Fruit fly (Drosophila melanogaster) whole organism, embryonic: ENCODE measurements around the gene Bgb.

ENCODE experiments used
- Bgb ChIP-seq: fragments of 200-800 bp; sonication (Bioruptor generic); IDR thresholded peaks from 2 replicates; pipeline ENCODE4 v1.3.6; 2022; ENCODE audit warnings: missing biosample characterization, missing genetic modification characterization; ENCODE audit not compliant: partially characterized antibody
- CG11085 ChIP-seq: fragments of 200-800 bp; sonication (Bioruptor generic); IDR thresholded peaks from 2 replicates; pipeline ENCODE4 v1.3.6; 2022; ENCODE audit warnings: missing biosample characterization, missing genetic modification characterization
- CG11398 ChIP-seq: fragments of 200-800 bp; sonication (Bioruptor generic); optimal IDR thresholded peaks from 2 replicates; lab custom pipeline; 2016; ENCODE audit warnings: missing biosample characterization, missing genetic modification characterization
- CG11560 ChIP-seq: fragments of 200-800 bp; sonication (Bioruptor generic); IDR thresholded peaks from 3 replicates; pipeline ENCODE4 v1.3.6; 2022; ENCODE audit warnings: missing biosample characterization, missing genetic modification characterization
- CG12391 ChIP-seq: fragments of 200-800 bp; sonication (Bioruptor generic); optimal IDR thresholded peaks from 3 replicates; lab custom pipeline; 2018; ENCODE audit warnings: missing biosample characterization, mild to moderate bottlenecking, missing genetic modification characterization, moderate library complexity
- CG12769 ChIP-seq: fragments of 200-800 bp; sonication (Bioruptor generic); optimal IDR thresholded peaks from 2 replicates; lab custom pipeline; 2019; ENCODE audit warnings: missing biosample characterization, mild to moderate bottlenecking, missing genetic modification characterization, moderate library complexity
- CG13287 ChIP-seq: fragments of 200-800 bp; sonication (Bioruptor generic); IDR thresholded peaks from 2 replicates; pipeline ENCODE4 v1.3.6; 2022; ENCODE audit warnings: missing biosample characterization, missing genetic modification characterization; ENCODE audit not compliant: partially characterized antibody
- CG13296 ChIP-seq: fragments of 200-800 bp; sonication (Bioruptor generic); optimal IDR thresholded peaks from 3 replicates; lab custom pipeline; 2018; ENCODE audit warnings: missing biosample characterization, mild to moderate bottlenecking, missing genetic modification characterization
- CG14860 ChIP-seq: fragments of 200-800 bp; sonication (Bioruptor generic); IDR thresholded peaks from 3 replicates; pipeline ENCODE4 v1.3.6; 2022; ENCODE audit warnings: missing biosample characterization, missing genetic modification characterization; ENCODE audit not compliant: partially characterized antibody
- CG15514 ChIP-seq: fragments of 200-800 bp; sonication (Bioruptor generic); optimal IDR thresholded peaks from 3 replicates; lab custom pipeline; 2017; ENCODE audit warnings: missing biosample characterization, missing genetic modification characterization, mild to moderate bottlenecking, moderate library complexity, missing genetic modification reagents
- CG17802 ChIP-seq: fragments of 200-800 bp; sonication (Bioruptor generic); optimal IDR thresholded peaks from 2 replicates; lab custom pipeline; 2018; ENCODE audit warnings: missing biosample characterization, mild to moderate bottlenecking, missing genetic modification characterization, moderate library complexity
- CG18599 ChIP-seq: fragments of 200-800 bp; sonication (Bioruptor generic); optimal IDR thresholded peaks from 3 replicates; lab custom pipeline; 2017; ENCODE audit warnings: missing biosample characterization, missing genetic modification characterization, mild to moderate bottlenecking, moderate library complexity, missing genetic modification reagents
- CG31224 ChIP-seq: fragments of 200-800 bp; sonication (Bioruptor generic); IDR thresholded peaks from 2 replicates; pipeline ENCODE4 v1.3.6; 2022; ENCODE audit warnings: missing biosample characterization, missing genetic modification characterization
- CG32767 ChIP-seq: fragments of 200-800 bp; sonication (Bioruptor generic); IDR thresholded peaks from 2 replicates; pipeline ENCODE4 v1.3.6; 2022; ENCODE audit warnings: missing biosample characterization, missing genetic modification characterization
- CG4707 ChIP-seq: fragments of 200-800 bp; sonication (Bioruptor generic); optimal IDR thresholded peaks from 2 replicates; lab custom pipeline; 2018; ENCODE audit warnings: missing biosample characterization, mild to moderate bottlenecking, missing genetic modification characterization, moderate library complexity
- CG6791 ChIP-seq: fragments of 200-800 bp; sonication (Bioruptor generic); IDR thresholded peaks from 3 replicates; pipeline ENCODE4 v1.3.6; 2022; ENCODE audit warnings: missing biosample characterization, missing genetic modification characterization; ENCODE audit not compliant: partially characterized antibody
- CG8281 ChIP-seq: fragments of 200-800 bp; sonication (Bioruptor generic); optimal IDR thresholded peaks from 2 replicates; lab custom pipeline; 2018; ENCODE audit warnings: missing biosample characterization, mild to moderate bottlenecking, missing genetic modification characterization, moderate library complexity
- CG8765 ChIP-seq: fragments of 200-800 bp; sonication (Bioruptor generic); IDR thresholded peaks from 2 replicates; pipeline ENCODE4 v1.3.6; 2022; ENCODE audit warnings: missing biosample characterization, missing genetic modification characterization
- Deaf1 ChIP-seq: fragments of 200-800 bp; optimal IDR thresholded peaks from 3 replicates; lab custom pipeline; 2019; ENCODE audit warnings: missing biosample characterization, mild to moderate bottlenecking, missing genetic modification characterization, moderate library complexity
- Dp ChIP-seq: fragments of 200-800 bp; sonication (Bioruptor generic); optimal IDR thresholded peaks from 2 replicates; lab custom pipeline; 2018; ENCODE audit warnings: missing biosample characterization, mild to moderate bottlenecking, missing genetic modification characterization, moderate library complexity
- H2.0 ChIP-seq: fragments of 200-800 bp; sonication (Bioruptor generic); IDR thresholded peaks from 2 replicates; pipeline ENCODE4 v1.3.6; 2022; ENCODE audit warnings: missing biosample characterization, missing genetic modification characterization
- HHEX ChIP-seq: fragments of 200-800 bp; sonication (Bioruptor generic); optimal IDR thresholded peaks from 3 replicates; lab custom pipeline; 2017; ENCODE audit warnings: missing biosample characterization, mild to moderate bottlenecking, missing genetic modification characterization, missing genetic modification reagents
- HLH4C ChIP-seq: fragments of 200-800 bp; sonication (Bioruptor generic); IDR thresholded peaks from 3 replicates; pipeline ENCODE4 v1.3.6; 2022; ENCODE audit warnings: missing biosample characterization, missing genetic modification characterization; ENCODE audit not compliant: partially characterized antibody
- MBD-R2 ChIP-seq: fragments of 200-800 bp; sonication (Bioruptor generic); IDR thresholded peaks from 2 replicates; pipeline ENCODE4 v1.3.6; 2022; ENCODE audit warnings: missing biosample characterization, missing genetic modification characterization
- Med ChIP-seq: fragments of 200-800 bp; sonication (Bioruptor generic); peaks from one replicate; lab custom pipeline; 2016; ENCODE audit warnings: missing biosample characterization, missing genetic modification characterization, mild to moderate bottlenecking, inconsistent platforms, moderate library complexity
- Nf-YC ChIP-seq: fragments of 200-800 bp; optimal IDR thresholded peaks from 3 replicates; lab custom pipeline; 2019; ENCODE audit warnings: missing biosample characterization, mild to moderate bottlenecking, missing genetic modification characterization, moderate library complexity
- PHDP ChIP-seq: fragments of 200-800 bp; sonication (Bioruptor generic); optimal IDR thresholded peaks from 3 replicates; lab custom pipeline; 2018; ENCODE audit warnings: missing biosample characterization, mild to moderate bottlenecking, missing genetic modification characterization, moderate library complexity
- Pdp1 ChIP-seq, 2 experiments: fragments of 200-800 bp; sonication (Bioruptor generic); optimal IDR thresholded peaks; 3 replicates each; lab custom pipeline; 2016; ENCODE audit warnings: missing biosample characterization in 2 of 2, missing genetic modification characterization in 2 of 2, mild to moderate bottlenecking in 1 of 2, moderate library complexity in 1 of 2
- Ptx1 ChIP-seq: fragments of 200-800 bp; sonication (Bioruptor generic); IDR thresholded peaks from 2 replicates; pipeline ENCODE4 v1.3.6; 2022; ENCODE audit warnings: missing biosample characterization, missing genetic modification characterization
- ab ChIP-seq: fragments of 200-800 bp; sonication (Bioruptor generic); optimal IDR thresholded peaks from 2 replicates; lab custom pipeline; 2016; ENCODE audit warnings: missing biosample characterization, missing genetic modification characterization
- aop ChIP-seq: fragments of 200-800 bp; sonication (Bioruptor generic); IDR thresholded peaks from 2 replicates; pipeline ENCODE4 v1.3.6; 2022; ENCODE audit warnings: missing biosample characterization, missing genetic modification characterization
- bsh ChIP-seq, 2 experiments: fragments of 200-800 bp; sonication (Bioruptor generic); optimal IDR thresholded peaks; 2 replicates each; lab custom pipeline; 2017 to 2018; ENCODE audit warnings: mild to moderate bottlenecking in 2 of 2, missing biosample characterization in 2 of 2, missing genetic modification characterization in 2 of 2, moderate library complexity in 1 of 2
- cato ChIP-seq: fragments of 200-800 bp; sonication (Bioruptor generic); optimal IDR thresholded peaks from 2 replicates; lab custom pipeline; 2016; ENCODE audit warnings: missing biosample characterization, missing genetic modification characterization, borderline replicate concordance
- crol ChIP-seq: fragments of 200-800 bp; sonication (Bioruptor generic); IDR thresholded peaks from 2 replicates; pipeline ENCODE4 v1.3.6; 2022; ENCODE audit warnings: missing biosample characterization, missing genetic modification characterization
- danr ChIP-seq: fragments of 200-800 bp; sonication (Bioruptor generic); IDR thresholded peaks from 2 replicates; pipeline ENCODE4 v1.3.6; 2022; ENCODE audit warnings: missing biosample characterization, missing genetic modification characterization
- eyg ChIP-seq: fragments of 200-800 bp; sonication (Bioruptor generic); optimal IDR thresholded peaks from 3 replicates; lab custom pipeline; 2016; ENCODE audit warnings: missing biosample characterization, missing genetic modification characterization
- onecut ChIP-seq: fragments of 200-800 bp; sonication (Bioruptor generic); IDR thresholded peaks from 2 replicates; pipeline ENCODE4 v1.3.6; 2022; ENCODE audit warnings: missing biosample characterization, missing genetic modification characterization
- pho ChIP-seq: fragments of 200-800 bp; sonication (Bioruptor generic); optimal IDR thresholded peaks from 2 replicates; lab custom pipeline; 2016; ENCODE audit warnings: missing biosample characterization, missing genetic modification characterization
- pros ChIP-seq: fragments of 200-800 bp; sonication (Bioruptor generic); optimal IDR thresholded peaks from 3 replicates; lab custom pipeline; 2019; ENCODE audit warnings: missing biosample characterization, mild to moderate bottlenecking, missing genetic modification characterization, moderate library complexity
- scrt ChIP-seq: fragments of 200-800 bp; sonication (Bioruptor generic); optimal IDR thresholded peaks from 2 replicates; lab custom pipeline; 2018; ENCODE audit warnings: missing biosample characterization, mild to moderate bottlenecking, missing genetic modification characterization, moderate library complexity
- so ChIP-seq: fragments of 200-800 bp; sonication (Bioruptor generic); IDR thresholded peaks from 3 replicates; pipeline ENCODE4 v1.3.6; 2022; ENCODE audit warnings: missing biosample characterization, missing genetic modification characterization
- sug ChIP-seq: fragments of 200-800 bp; optimal IDR thresholded peaks from 2 replicates; lab custom pipeline; 2019; ENCODE audit warnings: missing biosample characterization, mild to moderate bottlenecking, missing genetic modification characterization, moderate library complexity
- unpg ChIP-seq: fragments of 200-800 bp; sonication (Bioruptor generic); optimal IDR thresholded peaks from 3 replicates; lab custom pipeline; 2018; ENCODE audit warnings: missing biosample characterization, mild to moderate bottlenecking, missing genetic modification characterization, moderate library complexity
- wor ChIP-seq: fragments of 200-800 bp; sonication (Bioruptor generic); IDR thresholded peaks from 2 replicates; pipeline ENCODE4 v1.3.6; 2022; ENCODE audit warnings: missing biosample characterization, missing genetic modification characterization
- z ChIP-seq: fragments of 200-800 bp; sonication (Bioruptor generic); IDR thresholded peaks from 3 replicates; pipeline ENCODE4 v1.3.6; 2022; ENCODE audit warnings: missing biosample characterization, missing genetic modification characterization
- zfh1 ChIP-seq: fragments of 200-800 bp; sonication (Bioruptor generic); IDR thresholded peaks from 3 replicates; pipeline ENCODE4 v1.3.6; 2022; ENCODE audit warnings: missing biosample characterization, missing genetic modification characterization

The Bgb gene

dm6 chr3L:1648690-1649355 lies 9.3 kb downstream of the Bgb start, which contains the start of gene CG13920 (continued):
- TF ChIP-seq CG11085 = no peak
- no peak for TF ChIP-seq CG6791 (GFP tag; lab: Robert Waterston, UW)
- peak; percentile 59 for TF ChIP-seq sug (tag; lab: Kevin White, UChicago)
- peak; percentile 20 for TF ChIP-seq CG18599 (GFP tag; lab: Kevin White, UChicago)
- TF ChIP-seq pho = no peak
- peak; percentile 25 for TF ChIP-seq CG12769
- TF ChIP-seq aop (GFP tag; lab: Robert Waterston, UW) = no peak
- no peak for TF ChIP-seq CG31224 (GFP tag; lab: Robert Waterston, UW)
- no peak for TF ChIP-seq CG8765 (GFP tag; lab: Robert Waterston, UW)
- TF ChIP-seq danr = no peak
- TF ChIP-seq CG14860 (GFP tag; lab: Robert Waterston, UW) = no peak
- peak; percentile 4 for TF ChIP-seq scrt (GFP tag; lab: Kevin White, UChicago)
- no peak for TF ChIP-seq HHEX
- no peak for TF ChIP-seq H2.0 (GFP tag; lab: Robert Waterston, UW)
- TF ChIP-seq PHDP (tag; lab: Kevin White, UChicago) = no peak
- 0 out of 2 replicates have a peak, but pooled peaks have one; percentile 29 for TF ChIP-seq CG32767
- no peak for TF ChIP-seq Pdp1 (GFP tag; optimal IDR thresholded peaks at IDR 0.05; lab: Kevin White, UChicago)
- no peak for TF ChIP-seq zfh1 (GFP tag; lab: Robert Waterston, UW)
- no peak for TF ChIP-seq wor (GFP tag; lab: Robert Waterston, UW)
- TF ChIP-seq CG13287 (GFP tag; lab: Robert Waterston, UW) = peak; percentile 13; the same call in 1 of the 2 replicates
- TF ChIP-seq z = 0 out of 3 replicates have a peak, but pooled peaks have one; percentile 46
- TF ChIP-seq unpg (GFP tag; lab: Kevin White, UChicago) = no peak
- TF ChIP-seq ab (GFP tag; lab: Kevin White, UChicago) = no peak
- no peak for TF ChIP-seq Dp
- TF ChIP-seq crol (GFP tag; lab: Robert Waterston, UW) = peak; percentile 78
- no peak for TF ChIP-seq CG13296
- no peak for TF ChIP-seq Ptx1 (GFP tag; lab: Robert Waterston, UW)
- no peak for TF ChIP-seq CG4707
- TF ChIP-seq CG17802 (tag; lab: Kevin White, UChicago) = no peak
- TF ChIP-seq CG11560 = no peak
- TF ChIP-seq bsh (GFP tag; optimal IDR thresholded peaks at IDR 0.05; lab: Kevin White, UChicago) = no peak
- TF ChIP-seq Deaf1 (tag; lab: Kevin White, UChicago) = peak; percentile 91
- no peak for TF ChIP-seq CG8281 (tag; lab: Kevin White, UChicago)
- TF ChIP-seq pros (GFP tag; lab: Kevin White, UChicago) = peak; percentile 94
- no peak for TF ChIP-seq cato (GFP tag; lab: Kevin White, UChicago)
- TF ChIP-seq CG11398 (GFP tag; lab: Kevin White, UChicago) = no peak
- TF ChIP-seq Nf-YC (tag; lab: Kevin White, UChicago) = peak; percentile 3
- TF ChIP-seq HLH4C (GFP tag; lab: Robert Waterston, UW) = no peak
- no peak for TF ChIP-seq eyg (GFP tag; lab: Kevin White, UChicago)

- TF ChIP-seq so (0 out of 3 replicates have a peak, but pooled peaks have one; percentile 30), MBD-R2 (peak; percentile 10; the same call in 1 of the 2 replicates), Bgb (0 out of 2 replicates have a peak, but pooled peaks have one; percentile 27), Pdp1 (GFP tag; optimal IDR thresholded peaks at IDR 0.05; lab: Kevin White, UChicago) (peak in 1 of 2 experiments; percentile 47), onecut (GFP tag; lab: Robert Waterston, UW) (peak; percentile 95), CG15514 (GFP tag; lab: Kevin White, UChicago) (no peak), CG12391 (tag; lab: Kevin White, UChicago) (no peak), Med (GFP tag; lab: Kevin White, UChicago) (peak; percentile 39)
Measured at dm6 chr3L:1649363-1649762, 9.9 kb downstream of the Bgb start.
